Fruit fly (Drosophila melanogaster): ENCODE measurements around the gene CG34426.

dm6 chr3L:8753592-8753991, 48.7 kb upstream of the CG34426 start, which contains the start of gene Fhos:
- TF ChIP-seq MTF-1 (GFP tag; optimal IDR thresholded peaks at IDR 0.05; ENCODE audit: borderline replicate concordance) (no peak), trem (tag; optimal IDR thresholded peaks at IDR 0.05) (no peak), sna (GFP tag; IDR thresholded peaks at IDR 0.05; ENCODE audit: partially characterized antibody) (no peak)

Measured in whole organism, embryonic.